Fruit fly (Drosophila melanogaster): ENCODE data around the gene SelT.

Gene SelT

dm6 chr2L:5052367-5052914 lies 41.7 kb downstream of the SelT start, which contains the start of gene senju:
Gene senju (plus strand): TSS chr2L:5052843.
- TF ChIP-seq CG14711 (tag; optimal IDR thresholded peaks at IDR 0.05) = peak; percentile 66
- TF ChIP-seq CG1620 (GFP tag; optimal IDR thresholded peaks at IDR 0.05) = peak; percentile 94
- no peak for TF ChIP-seq kay (GFP tag; ENCODE audit: borderline replicate concordance)
- peak; percentile 86 for TF ChIP-seq CG7101 (tag; optimal IDR thresholded peaks at IDR 0.05)
- TF ChIP-seq CG7045 (GFP tag; optimal IDR thresholded peaks at IDR 0.05) = peak; percentile 77
- TF ChIP-seq CG11617 (GFP tag; optimal IDR thresholded peaks at IDR 0.05) = peak; percentile 86
- TF ChIP-seq tj (GFP tag; optimal IDR thresholded peaks at IDR 0.05) = peak; percentile 83
- peak; percentile 97 for TF ChIP-seq Crg-1 (GFP tag; optimal IDR thresholded peaks at IDR 0.05)
- TF ChIP-seq Hr96 (GFP tag; optimal IDR thresholded peaks at IDR 0.05) = peak; percentile 79
- peak; percentile 89 for TF ChIP-seq cic (GFP tag; optimal IDR thresholded peaks at IDR 0.05)
- TF ChIP-seq cnc (optimal IDR thresholded peaks at IDR 0.05) = no peak
- peak; percentile 91 for TF ChIP-seq CG12768 (GFP tag; optimal IDR thresholded peaks at IDR 0.05)
- peak; percentile 88 for TF ChIP-seq pad (GFP tag; optimal IDR thresholded peaks at IDR 0.05)
- TF ChIP-seq toe (GFP tag; optimal IDR thresholded peaks at IDR 0.05) = no peak
- peak; percentile 83 for TF ChIP-seq ovo (GFP tag; optimal IDR thresholded peaks at IDR 0.05)
- peak; percentile 67 for TF ChIP-seq Clk (GFP tag; optimal IDR thresholded peaks at IDR 0.05)
- TF ChIP-seq Mnt (GFP tag; optimal IDR thresholded peaks at IDR 0.05) = peak; percentile 98
- peak; percentile 82 for TF ChIP-seq CG33017 (tag; optimal IDR thresholded peaks at IDR 0.05)
- TF ChIP-seq bab1 (GFP tag; optimal IDR thresholded peaks at IDR 0.05) = peak; percentile 80
- TF ChIP-seq CG5204 (GFP tag; optimal IDR thresholded peaks at IDR 0.05) = no peak

dm6 chr2L:5052994-5053393 lies 42.3 kb downstream of the SelT start, which contains the start of gene eIF3h:
Gene eIF3h (minus strand): TSS chr2L:5053094.
- TF ChIP-seq CG7045 (GFP tag; optimal IDR thresholded peaks at IDR 0.05) (no peak), CG1620 (GFP tag; optimal IDR thresholded peaks at IDR 0.05) (no peak), cnc (optimal IDR thresholded peaks at IDR 0.05) (no peak), cic (GFP tag; optimal IDR thresholded peaks at IDR 0.05) (no peak), CG11617 (GFP tag; optimal IDR thresholded peaks at IDR 0.05) (no peak), bab1 (GFP tag; optimal IDR thresholded peaks at IDR 0.05) (no peak), tj (GFP tag; optimal IDR thresholded peaks at IDR 0.05) (no peak), pad (GFP tag; optimal IDR thresholded peaks at IDR 0.05) (no peak), Hr96 (GFP tag; optimal IDR thresholded peaks at IDR 0.05) (no peak), CG7101 (tag; optimal IDR thresholded peaks at IDR 0.05) (no peak), Crg-1 (GFP tag; optimal IDR thresholded peaks at IDR 0.05) (no peak), ovo (GFP tag; optimal IDR thresholded peaks at IDR 0.05) (no peak), CG12768 (GFP tag; optimal IDR thresholded peaks at IDR 0.05) (no peak), toe (GFP tag; optimal IDR thresholded peaks at IDR 0.05) (no peak)

- TF ChIP-seq Hr96 (GFP tag; optimal IDR thresholded peaks at IDR 0.05) (no peak), cic (GFP tag; optimal IDR thresholded peaks at IDR 0.05) (peak; percentile 59), CG7101 (tag; optimal IDR thresholded peaks at IDR 0.05) (peak; percentile 28), CG11617 (GFP tag; optimal IDR thresholded peaks at IDR 0.05) (no peak), tj (GFP tag; optimal IDR thresholded peaks at IDR 0.05) (no peak), CG5204 (GFP tag; optimal IDR thresholded peaks at IDR 0.05) (no peak), ovo (GFP tag; optimal IDR thresholded peaks at IDR 0.05) (peak; percentile 82), CG7045 (GFP tag; optimal IDR thresholded peaks at IDR 0.05) (no peak), CG33017 (tag; optimal IDR thresholded peaks at IDR 0.05) (no peak), pad (GFP tag; optimal IDR thresholded peaks at IDR 0.05) (peak; percentile 4), cnc (optimal IDR thresholded peaks at IDR 0.05) (no peak), CG14711 (tag; optimal IDR thresholded peaks at IDR 0.05) (peak; percentile 2), kay (GFP tag; ENCODE audit: borderline replicate concordance) (no peak), CG1620 (GFP tag; optimal IDR thresholded peaks at IDR 0.05) (peak; percentile 40), bab1 (GFP tag; optimal IDR thresholded peaks at IDR 0.05) (peak; percentile 40), toe (GFP tag; optimal IDR thresholded peaks at IDR 0.05) (no peak), Clk (GFP tag; optimal IDR thresholded peaks at IDR 0.05) (no peak), CG12768 (GFP tag; optimal IDR thresholded peaks at IDR 0.05) (no peak), Mnt (GFP tag; optimal IDR thresholded peaks at IDR 0.05) (peak; percentile 10), Crg-1 (GFP tag; optimal IDR thresholded peaks at IDR 0.05) (peak; percentile 35)
These were observed 44.2 kb downstream of the SelT start, which contains the start of the genes CG14036 and His3.3A for dm6 chr2L:5054953-5055352. Gene CG14036 (minus strand): TSS chr2L:5055016. Gene His3.3A (plus strand): TSS chr2L:5055058.

dm6 chr2L:5055528-5055927 lies 44.8 kb downstream of the SelT start:
- TF ChIP-seq CG5204 (GFP tag; optimal IDR thresholded peaks at IDR 0.05) (no peak), Mnt (GFP tag; optimal IDR thresholded peaks at IDR 0.05) (no peak), cic (GFP tag; optimal IDR thresholded peaks at IDR 0.05) (peak; percentile 1), toe (GFP tag; optimal IDR thresholded peaks at IDR 0.05) (no peak), tj (GFP tag; optimal IDR thresholded peaks at IDR 0.05) (no peak), CG7101 (tag; optimal IDR thresholded peaks at IDR 0.05) (no peak), CG1620 (GFP tag; optimal IDR thresholded peaks at IDR 0.05) (no peak), kay (GFP tag; ENCODE audit: borderline replicate concordance) (no peak)

- TF ChIP-seq tj (GFP tag; optimal IDR thresholded peaks at IDR 0.05) (no peak), Clk (GFP tag; optimal IDR thresholded peaks at IDR 0.05) (no peak)
These were observed 47.4 kb downstream of the SelT start, which contains the start of gene Nepl3 for dm6 chr2L:5058094-5058493. Gene Nepl3 (minus strand): TSS chr2L:5058248.

dm6 chr2L:5059645-5060254 lies 49.0 kb downstream of the SelT start, which contains the start of gene Rpn11:
Gene Rpn11 (minus strand): TSS chr2L:5059790.
- TF ChIP-seq tj (GFP tag; optimal IDR thresholded peaks at IDR 0.05) (peak; percentile 97), kay (GFP tag; ENCODE audit: borderline replicate concordance) (no peak), toe (GFP tag; optimal IDR thresholded peaks at IDR 0.05) (no peak), CG7045 (GFP tag; optimal IDR thresholded peaks at IDR 0.05) (peak; percentile 51), bab1 (GFP tag; optimal IDR thresholded peaks at IDR 0.05) (peak; percentile 64), CG14711 (tag; optimal IDR thresholded peaks at IDR 0.05) (peak; percentile 62), ovo (GFP tag; optimal IDR thresholded peaks at IDR 0.05) (peak; percentile 63), Clk (GFP tag; optimal IDR thresholded peaks at IDR 0.05) (peak; percentile 23), CG5204 (GFP tag; optimal IDR thresholded peaks at IDR 0.05) (no peak), cnc (optimal IDR thresholded peaks at IDR 0.05) (peak; percentile 94 to 98), CG7101 (tag; optimal IDR thresholded peaks at IDR 0.05) (peak; percentile 56), CG12768 (GFP tag; optimal IDR thresholded peaks at IDR 0.05) (peak; percentile 56), CG11617 (GFP tag; optimal IDR thresholded peaks at IDR 0.05) (peak; percentile 72), CG33017 (tag; optimal IDR thresholded peaks at IDR 0.05) (peak; percentile 74), pad (GFP tag; optimal IDR thresholded peaks at IDR 0.05) (peak; percentile 52), cic (GFP tag; optimal IDR thresholded peaks at IDR 0.05) (no peak), Hr96 (GFP tag; optimal IDR thresholded peaks at IDR 0.05) (no peak), Mnt (GFP tag; optimal IDR thresholded peaks at IDR 0.05) (peak; percentile 28), Crg-1 (GFP tag; optimal IDR thresholded peaks at IDR 0.05) (peak; percentile 57), CG1620 (GFP tag; optimal IDR thresholded peaks at IDR 0.05) (peak; percentile 77)
